Worm (Caenorhabditis elegans) whole organism, L2 larva: ENCODE results near the gene clec-229.
A peak's percentile ranks its signal among the peaks of the same experiment; 100 is the strongest.

Source experiments
- C34F6.9 ChIP-seq: fragments of 150-350 bp; optimal IDR thresholded peaks from 2 replicates; lab custom pipeline; 2014; ENCODE audit warnings: missing biosample characterization, missing genetic modification characterization
- F13H6.1 ChIP-seq: sonication (generic microtip); optimal IDR thresholded peaks from 2 replicates; lab custom pipeline; 2016; ENCODE audit warnings: missing genetic modification characterization, missing compliant biosample characterization
- R02D3.7 ChIP-seq: fragments of 150-350 bp; optimal IDR thresholded peaks from 2 replicates; lab custom pipeline; 2014; ENCODE audit warnings: missing biosample characterization, missing genetic modification characterization
- ZK546.5 ChIP-seq: sonication (generic microtip); optimal IDR thresholded peaks from 2 replicates; lab custom pipeline; 2017; ENCODE audit warnings: missing biosample characterization, missing genetic modification characterization
- ama-1 ChIP-seq: fragments of 150-350 bp; optimal IDR thresholded peaks from 2 replicates; lab custom pipeline; 2018; ENCODE audit warnings: inconsistent platforms
- blmp-1 ChIP-seq: sonication (generic microtip); optimal IDR thresholded peaks from 2 replicates; lab custom pipeline; 2017; ENCODE audit warnings: missing genetic modification characterization, mild to moderate bottlenecking, missing compliant biosample characterization, antibody characterized with exemption, moderate library complexity; ENCODE audit not compliant: insufficient read depth
- ceh-82 ChIP-seq: fragments of 150-350 bp; optimal IDR thresholded peaks from 2 replicates; lab custom pipeline; 2014; ENCODE audit warnings: missing biosample characterization, missing genetic modification characterization
- crh-2 ChIP-seq: sonication (generic microtip); optimal IDR thresholded peaks from 2 replicates; lab custom pipeline; 2017; ENCODE audit warnings: missing biosample characterization, missing genetic modification characterization
- dmd-4 ChIP-seq: sonication (generic microtip); optimal IDR thresholded peaks from 2 replicates; lab custom pipeline; 2017; ENCODE audit warnings: missing biosample characterization, missing genetic modification characterization
- egl-27 ChIP-seq: sonication (generic microtip); optimal IDR thresholded peaks from 3 replicates; lab custom pipeline; 2017; ENCODE audit warnings: missing biosample characterization, missing genetic modification reagents, missing genetic modification characterization
- elt-3 ChIP-seq: sonication (generic microtip); optimal IDR thresholded peaks from 2 replicates; lab custom pipeline; 2017; ENCODE audit warnings: missing biosample characterization, missing genetic modification characterization
- fos-1 ChIP-seq: fragments of 150-350 bp; optimal IDR thresholded peaks from 2 replicates; lab custom pipeline; 2014; ENCODE audit warnings: missing biosample characterization, missing genetic modification characterization
- gmeb-1 ChIP-seq: fragments of 150-350 bp; optimal IDR thresholded peaks from 2 replicates; lab custom pipeline; 2014; ENCODE audit warnings: missing biosample characterization, missing genetic modification characterization
- lin-13 ChIP-seq: fragments of 150-350 bp; optimal IDR thresholded peaks from 2 replicates; lab custom pipeline; 2014; ENCODE audit warnings: missing biosample characterization, missing genetic modification reagents, missing genetic modification characterization
- mab-5 ChIP-seq: fragments of 150-350 bp; optimal IDR thresholded peaks from 2 replicates; lab custom pipeline; 2014; ENCODE audit warnings: missing biosample characterization, missing genetic modification characterization
- mbf-1 ChIP-seq: sonication (generic microtip); optimal IDR thresholded peaks from 2 replicates; lab custom pipeline; 2017; ENCODE audit warnings: missing biosample characterization, missing genetic modification characterization
- mdl-1 ChIP-seq, 2 experiments: fragments of 150-350 bp in 1 of 2; sonication (generic microtip) in 1 of 2; optimal IDR thresholded peaks; 2 replicates each; lab custom pipeline; 2017; ENCODE audit warnings: missing biosample characterization in 2 of 2, missing genetic modification characterization in 2 of 2
- nhr-12 ChIP-seq: fragments of 150-350 bp; optimal IDR thresholded peaks from 2 replicates; lab custom pipeline; 2014; ENCODE audit warnings: missing biosample characterization, missing genetic modification characterization
- nhr-129 ChIP-seq: fragments of 150-350 bp; optimal IDR thresholded peaks from 2 replicates; lab custom pipeline; 2014; ENCODE audit warnings: missing biosample characterization, missing genetic modification characterization
- nhr-21 ChIP-seq: fragments of 150-350 bp; optimal IDR thresholded peaks from 2 replicates; lab custom pipeline; 2014; ENCODE audit warnings: missing biosample characterization, missing genetic modification characterization
- nhr-23 ChIP-seq: fragments of 150-350 bp; optimal IDR thresholded peaks from 2 replicates; lab custom pipeline; 2014; ENCODE audit warnings: missing biosample characterization, missing genetic modification reagents, missing genetic modification characterization
- nhr-237 ChIP-seq: fragments of 150-350 bp; optimal IDR thresholded peaks from 2 replicates; lab custom pipeline; 2014; ENCODE audit warnings: missing biosample characterization, missing genetic modification characterization
- nhr-6 ChIP-seq: fragments of 150-350 bp; optimal IDR thresholded peaks from 2 replicates; lab custom pipeline; 2014; ENCODE audit warnings: missing biosample characterization, missing genetic modification characterization
- nhr-77 ChIP-seq: fragments of 150-350 bp; optimal IDR thresholded peaks from 2 replicates; lab custom pipeline; 2014; ENCODE audit warnings: missing biosample characterization, missing genetic modification characterization
- sma-3 ChIP-seq: sonication (generic microtip); optimal IDR thresholded peaks from 2 replicates; lab custom pipeline; 2016; ENCODE audit warnings: missing genetic modification reagents, missing genetic modification characterization, missing compliant biosample characterization
- sma-9 ChIP-seq, 2 experiments: fragments of 150-350 bp in 1 of 2; sonication (generic microtip) in 1 of 2; optimal IDR thresholded peaks; 2 replicates each; lab custom pipeline; 2014 to 2016; ENCODE audit warnings: missing genetic modification characterization in 2 of 2, mild to moderate bottlenecking in 1 of 2, missing biosample characterization in 1 of 2, missing compliant biosample characterization in 1 of 2, missing genetic modification reagents in 1 of 2, moderate library complexity in 1 of 2
- unc-39 ChIP-seq: fragments of 150-350 bp; optimal IDR thresholded peaks from 2 replicates; lab custom pipeline; 2014; ENCODE audit warnings: missing biosample characterization, missing genetic modification characterization
- unc-62 ChIP-seq: fragments of 150-350 bp; optimal IDR thresholded peaks from 2 replicates; lab custom pipeline; 2014; ENCODE audit warnings: missing biosample characterization, missing genetic modification reagents, missing genetic modification characterization
- ztf-11 ChIP-seq: sonication (generic microtip); optimal IDR thresholded peaks from 2 replicates; lab custom pipeline; 2017; ENCODE audit warnings: missing biosample characterization, missing genetic modification characterization
- ztf-4 ChIP-seq: fragments of 150-350 bp; optimal IDR thresholded peaks from 2 replicates; lab custom pipeline; 2014; ENCODE audit warnings: missing biosample characterization, missing genetic modification characterization

Gene clec-229

DNA sequence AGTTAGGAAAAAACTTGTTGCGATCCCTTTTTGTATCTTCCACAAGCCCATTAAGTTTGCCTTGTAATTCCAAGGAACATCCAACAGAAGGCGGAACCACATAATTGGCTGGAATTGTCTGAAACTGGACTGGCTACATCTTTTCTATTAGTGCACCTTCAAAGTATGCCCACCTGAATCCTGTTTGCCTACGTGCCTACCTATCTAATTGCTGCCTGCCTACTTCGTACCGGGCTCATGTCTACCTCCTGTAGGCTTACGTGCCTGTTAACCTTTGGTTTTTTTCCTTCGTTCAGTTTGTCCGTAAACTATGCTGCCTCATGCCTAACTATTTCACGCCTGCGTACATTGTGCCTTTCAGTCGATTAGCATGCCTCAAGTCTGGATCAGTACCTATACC is 3.9 kb downstream of the clec-229 start, which contains the start of gene wrt-7:
Gene wrt-7 (minus strand): TSS at position 101 of the 400 bp plus-strand sequence.
- TF ChIP-seq gmeb-1 (tag; lab: Kevin White, UChicago) (no peak), mdl-1 (tag; optimal IDR thresholded peaks at IDR 0.05; lab: Kevin White, UChicago) (no peak), nhr-129 (tag; lab: Kevin White, UChicago) (no peak), unc-39 (tag; lab: Kevin White, UChicago) (no peak), nhr-23 (tag; lab: Kevin White, UChicago) (no peak), C34F6.9 (tag; lab: Kevin White, UChicago) (no peak), elt-3 (tag; lab: Kevin White, UChicago) (no peak), ama-1 (lab: Kevin White, UChicago) (no peak)

- TF ChIP-seq ztf-11 (tag; lab: Kevin White, UChicago) = no peak
- no peak for TF ChIP-seq nhr-237 (tag; lab: Kevin White, UChicago)
- TF ChIP-seq gmeb-1 (tag; lab: Kevin White, UChicago) = no peak
- TF ChIP-seq, all 48 proteins: peak for 0
These were observed 8.5 kb downstream of the clec-229 start, which contains the start of gene srw-113 for ce11 chrV:15332851-15333250. Gene srw-113, plus strand, starts transcription at chrV:15333151.

- TF ChIP-seq nhr-21 (tag; lab: Kevin White, UChicago) (no peak), mab-5 (tag; lab: Kevin White, UChicago) (no peak), C34F6.9 (tag; lab: Kevin White, UChicago) (no peak), ceh-82 (no peak), nhr-6 (no peak), nhr-23 (tag; lab: Kevin White, UChicago) (no peak), ztf-11 (tag; lab: Kevin White, UChicago) (no peak), mbf-1 (tag; lab: Kevin White, UChicago) (no peak), lin-13 (GFP tag; lab: Kevin White, UChicago) (no peak), F13H6.1 (no peak), ama-1 (lab: Kevin White, UChicago) (no peak), nhr-77 (tag; lab: Kevin White, UChicago) (no peak), ztf-4 (tag; lab: Kevin White, UChicago) (no peak), elt-3 (tag; lab: Kevin White, UChicago) (no peak), R02D3.7 (no peak), blmp-1 (no peak)
These were observed 11.0 kb downstream of the clec-229 start, which contains the start of gene srh-295 for ce11 chrV:15330314-15330713. Gene srh-295, plus strand, starts transcription at chrV:15330614.

- TF ChIP-seq gmeb-1 (tag; lab: Kevin White, UChicago) = no peak
- TF ChIP-seq fos-1 (tag; lab: Kevin White, UChicago) = peak; percentile 72
These were observed 13.4 kb downstream of the clec-229 start, which contains the start of gene ZK1037.6 for ce11 chrV:15327745-15328447. Gene ZK1037.6, minus strand, starts transcription at chrV:15327795.

DNA sequence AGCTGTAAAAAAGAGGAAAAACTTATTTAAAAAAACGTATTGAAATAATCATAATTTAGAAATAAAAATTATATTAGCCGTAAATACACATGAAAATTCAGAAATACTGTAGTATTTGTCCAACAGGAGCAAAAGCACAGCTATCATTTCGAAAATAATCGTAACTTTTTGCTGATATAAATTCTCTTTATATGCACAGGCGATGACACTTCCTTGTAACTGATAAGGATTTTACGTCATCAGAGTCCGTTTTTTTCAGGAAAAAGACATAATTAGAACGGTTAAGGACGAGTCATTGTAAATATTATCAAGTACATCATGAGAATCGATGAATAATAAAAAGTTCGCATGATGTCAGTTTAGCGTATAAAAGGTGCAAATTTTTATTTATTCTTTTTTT is 17.9 kb downstream of the clec-229 start:
- TF ChIP-seq unc-62 (no peak), R02D3.7 (no peak), dmd-4 (tag; lab: Kevin White, UChicago) (no peak), fos-1 (tag; lab: Kevin White, UChicago) (peak; percentile 94)

- peak; percentile 69 for TF ChIP-seq fos-1 (tag; lab: Kevin White, UChicago)
These were observed 18.7 kb downstream of the clec-229 start, which contains the start of gene nhr-247 for ce11 chrV:15322653-15323052. Gene nhr-247, plus strand, starts transcription at chrV:15322982.

DNA sequence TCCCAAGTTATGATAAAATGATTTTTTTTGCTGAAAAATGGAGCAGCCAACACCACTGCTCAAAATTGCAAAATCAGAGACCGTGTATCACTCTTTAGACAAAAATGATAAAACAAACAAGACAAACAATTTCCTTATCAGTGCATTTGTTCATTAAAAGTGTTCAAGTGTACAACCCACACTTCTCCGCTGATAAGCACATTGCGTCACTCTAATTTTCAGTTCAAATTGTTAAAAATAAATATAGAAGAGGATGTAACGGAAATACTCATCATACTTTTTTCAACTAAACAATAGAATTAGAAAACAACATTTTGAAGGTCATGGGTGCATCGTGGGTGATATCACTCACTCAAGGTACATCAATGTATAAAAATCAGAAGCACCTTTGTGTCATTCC is 22.7 kb downstream of the clec-229 start, which contains the start of gene nhr-291:
Gene nhr-291 (plus strand): TSS at position 324 of the 400 bp plus-strand sequence.
- TF ChIP-seq ZK546.5 (tag; lab: Kevin White, UChicago) (no peak), egl-27 (tag; lab: Kevin White, UChicago) (peak; percentile 35), gmeb-1 (tag; lab: Kevin White, UChicago) (peak; percentile 42), sma-9 (GFP tag; optimal IDR thresholded peaks at IDR 0.05; lab: Kevin White, UChicago) (peak; percentile 79), sma-9 (tag; optimal IDR thresholded peaks at IDR 0.05; lab: Kevin White, UChicago) (no peak), sma-3 (GFP tag; lab: Kevin White, UChicago) (peak; percentile 11), nhr-12 (tag; lab: Kevin White, UChicago) (no peak), fos-1 (tag; lab: Kevin White, UChicago) (peak; percentile 99), nhr-23 (tag; lab: Kevin White, UChicago) (no peak), crh-2 (tag; lab: Kevin White, UChicago) (peak; percentile 34)
